Worm (Caenorhabditis elegans) whole organism, mixed stage, embryonic: ENCODE data around the gene oac-29.

Experiments
- blmp-1 ChIP-seq: fragments of 150-350 bp; optimal IDR thresholded peaks from 2 replicates; lab custom pipeline; 2014; ENCODE audit warnings: missing biosample characterization, missing genetic modification characterization
- ceh-39 ChIP-seq: fragments of 150-350 bp; optimal IDR thresholded peaks from 2 replicates; lab custom pipeline; 2014; ENCODE audit warnings: missing biosample characterization, missing genetic modification characterization
- drap-1 ChIP-seq: fragments of 200-800 bp; sonication (Bioruptor generic); optimal IDR thresholded peaks from 3 replicates; lab custom pipeline; 2018; ENCODE audit warnings: mild to moderate bottlenecking, missing genetic modification characterization, missing compliant biosample characterization
- elt-1 ChIP-seq: sonication (generic microtip); optimal IDR thresholded peaks from 2 replicates; lab custom pipeline; 2017; ENCODE audit warnings: missing genetic modification characterization, mild to moderate bottlenecking, missing compliant biosample characterization, antibody characterized with exemption, moderate library complexity, borderline replicate concordance; ENCODE audit not compliant: insufficient read depth
- ham-2 ChIP-seq: fragments of 200-800 bp; sonication (Bioruptor generic); optimal IDR thresholded peaks from 2 replicates; lab custom pipeline; 2018; ENCODE audit warnings: mild to moderate bottlenecking, missing genetic modification characterization, missing compliant biosample characterization
- lsy-2 ChIP-seq: fragments of 150-350 bp; optimal IDR thresholded peaks from 2 replicates; lab custom pipeline; 2014; ENCODE audit warnings: missing biosample characterization, missing genetic modification characterization
- nhr-12 ChIP-seq: fragments of 150-350 bp; optimal IDR thresholded peaks from 2 replicates; lab custom pipeline; 2014; ENCODE audit warnings: missing biosample characterization, missing genetic modification characterization
- nhr-237 ChIP-seq: fragments of 150-350 bp; optimal IDR thresholded peaks from 2 replicates; lab custom pipeline; 2014; ENCODE audit warnings: missing biosample characterization, missing genetic modification characterization
- sptf-1 ChIP-seq: sonication (generic microtip); optimal IDR thresholded peaks from 2 replicates; lab custom pipeline; 2017; ENCODE audit warnings: mild to moderate bottlenecking, missing genetic modification characterization, moderate library complexity, missing compliant biosample characterization

ce11 chrV:8681050-8681449, 45.6 kb upstream of the oac-29 start, which contains the start of gene ZC190.2:
- TF ChIP-seq ceh-39 (tag; lab: Kevin White, UChicago) = no peak
- no peak for TF ChIP-seq nhr-237
- no peak for TF ChIP-seq ham-2 (GFP tag; lab: Kevin White, UChicago)
- no peak for TF ChIP-seq blmp-1 (tag; lab: Kevin White, UChicago)
- no peak for TF ChIP-seq sptf-1 (tag; lab: Kevin White, UChicago)
- TF ChIP-seq nhr-12 (tag; lab: Kevin White, UChicago) = no peak
- no peak for TF ChIP-seq elt-1
- TF ChIP-seq drap-1 (GFP tag; lab: Kevin White, UChicago) = no peak
- TF ChIP-seq lsy-2 = no peak
